Worm (Caenorhabditis elegans): ENCODE data around the gene F36H5.17.
A peak's percentile ranks its signal among the peaks of the same experiment; 100 is the strongest.

Gene F36H5.17

DNA sequence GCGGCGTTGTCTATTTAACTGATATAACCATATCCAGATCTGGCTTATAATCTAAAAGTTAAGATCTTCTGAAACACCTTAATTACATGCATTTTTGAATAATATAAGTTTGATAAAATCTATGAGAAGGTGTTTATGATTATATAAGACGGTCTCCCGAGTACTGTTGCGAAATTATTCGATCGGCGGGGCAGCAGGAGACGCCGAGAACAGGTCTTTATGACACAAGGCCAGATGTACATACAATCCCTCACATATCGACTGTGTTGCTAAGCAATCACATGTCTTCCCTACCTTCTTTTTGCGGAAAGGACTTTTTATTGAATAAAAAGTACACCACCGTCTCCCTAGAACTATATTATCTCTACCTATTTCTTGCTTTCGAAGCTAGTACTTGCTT is 610 bp upstream of the F36H5.17 start, which contains the start of gene fbxb-53:
Gene fbxb-53, plus strand, starts transcription at position 301 of the 400 bp plus-strand sequence.
- TF ChIP-seq unc-62 (GFP tag; optimal IDR thresholded peaks at IDR 0.05) (no peak), ceh-43 (GFP tag; optimal IDR thresholded peaks at IDR 0.05) (no peak), nhr-76 (tag; optimal IDR thresholded peaks at IDR 0.05) (no peak), lin-32 (GFP tag; optimal IDR thresholded peaks at IDR 0.05) (no peak), elt-1 (tag; optimal IDR thresholded peaks at IDR 0.05; ENCODE audit: borderline replicate concordance, insufficient read depth) (peak; percentile 44), pha-4 (tag; optimal IDR thresholded peaks at IDR 0.05) (no peak)

DNA sequence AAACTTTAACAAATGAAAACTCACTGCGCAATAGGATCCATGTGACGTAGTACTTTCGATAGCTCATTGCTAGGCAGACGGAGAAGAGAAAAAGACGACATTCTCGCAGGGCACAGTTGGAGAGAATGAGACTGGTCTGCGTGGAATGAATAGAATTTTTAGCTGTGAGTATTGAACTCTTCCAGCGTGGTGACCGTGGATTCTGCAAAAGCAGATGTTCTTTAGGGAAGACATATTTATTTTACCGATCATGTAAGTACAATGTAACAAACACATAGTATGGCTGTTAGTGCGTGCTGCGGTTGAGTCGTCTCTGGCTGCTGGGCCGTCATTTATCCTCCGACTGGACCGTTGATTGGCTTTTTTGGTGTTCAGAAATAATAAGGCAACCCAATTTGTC is 3.0 kb downstream of the F36H5.17 start, which contains the start of gene F36H5.9:
Gene F36H5.9, minus strand, starts transcription at position 101 of the 400 bp plus-strand sequence.
- TF ChIP-seq lin-32 (GFP tag; optimal IDR thresholded peaks at IDR 0.05) (no peak), mab-5 (tag; optimal IDR thresholded peaks at IDR 0.05) (no peak), ztf-11 (tag; optimal IDR thresholded peaks at IDR 0.05) (no peak), mls-2 (tag; optimal IDR thresholded peaks at IDR 0.05) (no peak), nhr-28 (tag; optimal IDR thresholded peaks at IDR 0.05) (no peak), M03D4.4 (tag; optimal IDR thresholded peaks at IDR 0.05) (no peak), unc-62 (GFP tag; optimal IDR thresholded peaks at IDR 0.05) (no peak), lin-13 (tag; optimal IDR thresholded peaks at IDR 0.05) (no peak), ceh-39 (tag; optimal IDR thresholded peaks at IDR 0.05) (no peak), lsy-2 (tag; optimal IDR thresholded peaks at IDR 0.05) (no peak), cnd-1 (tag; optimal IDR thresholded peaks at IDR 0.05) (no peak), nhr-237 (tag; optimal IDR thresholded peaks at IDR 0.05) (no peak), tbx-8 (GFP tag; optimal IDR thresholded peaks at IDR 0.05) (no peak), zip-8 (tag; optimal IDR thresholded peaks at IDR 0.05) (no peak), flh-1 (GFP tag; optimal IDR thresholded peaks at IDR 0.05) (no peak), ceh-43 (GFP tag; optimal IDR thresholded peaks at IDR 0.05) (no peak), unc-120 (tag; optimal IDR thresholded peaks at IDR 0.05; ENCODE audit: poor library complexity, severe bottlenecking) (no peak), sem-2 (GFP tag; optimal IDR thresholded peaks at IDR 0.05) (no peak), nhr-12 (tag; optimal IDR thresholded peaks at IDR 0.05) (no peak), bed-3 (GFP tag; optimal IDR thresholded peaks at IDR 0.05) (no peak)

DNA sequence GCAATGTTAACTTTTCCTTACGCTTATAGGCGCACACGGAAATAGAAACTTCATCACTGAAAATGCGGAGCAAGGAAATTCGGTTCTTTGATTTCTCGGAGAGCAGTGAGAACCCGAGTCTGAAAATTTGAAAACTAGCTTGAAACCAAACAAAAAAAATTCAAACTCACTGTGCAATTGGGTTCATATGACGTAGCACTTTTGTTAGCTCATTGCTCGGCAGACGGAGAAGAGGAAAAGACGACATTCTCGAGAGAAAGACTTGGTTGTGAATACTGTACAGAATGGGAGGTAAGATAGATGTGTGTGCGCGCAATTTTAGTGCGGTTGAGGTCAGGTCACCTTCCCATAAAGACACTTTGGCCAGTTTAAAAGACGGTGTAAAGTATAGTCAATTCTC is 5.6 kb downstream of the F36H5.17 start, which contains the start of the genes F36H5.13 and F36H5.8:
Gene F36H5.13, minus strand, starts transcription at position 101 of the 400 bp plus-strand sequence.
Gene F36H5.8, minus strand, starts transcription at position 274 of the 400 bp plus-strand sequence.
- TF ChIP-seq elt-3 (tag; optimal IDR thresholded peaks at IDR 0.05) (no peak), bed-3 (GFP tag; optimal IDR thresholded peaks at IDR 0.05) (no peak), ceh-43 (GFP tag; optimal IDR thresholded peaks at IDR 0.05) (no peak), snpc-4 (tag; optimal IDR thresholded peaks at IDR 0.05) (no peak), sem-2 (GFP tag; optimal IDR thresholded peaks at IDR 0.05) (no peak), ham-2 (GFP tag; optimal IDR thresholded peaks at IDR 0.05) (no peak), unc-39 (tag; optimal IDR thresholded peaks at IDR 0.05) (no peak), drap-1 (GFP tag; optimal IDR thresholded peaks at IDR 0.05) (no peak), mep-1 (tag; optimal IDR thresholded peaks at IDR 0.05) (no peak), ztf-11 (tag; optimal IDR thresholded peaks at IDR 0.05) (no peak), nhr-2 (tag; optimal IDR thresholded peaks at IDR 0.05) (no peak), mls-2 (tag; optimal IDR thresholded peaks at IDR 0.05) (no peak), nhr-28 (tag; optimal IDR thresholded peaks at IDR 0.05) (no peak), hlh-1 (tag; optimal IDR thresholded peaks at IDR 0.05) (no peak), lsy-2 (tag; optimal IDR thresholded peaks at IDR 0.05) (no peak), ceh-39 (tag; optimal IDR thresholded peaks at IDR 0.05) (no peak), lin-32 (GFP tag; optimal IDR thresholded peaks at IDR 0.05) (no peak)

DNA sequence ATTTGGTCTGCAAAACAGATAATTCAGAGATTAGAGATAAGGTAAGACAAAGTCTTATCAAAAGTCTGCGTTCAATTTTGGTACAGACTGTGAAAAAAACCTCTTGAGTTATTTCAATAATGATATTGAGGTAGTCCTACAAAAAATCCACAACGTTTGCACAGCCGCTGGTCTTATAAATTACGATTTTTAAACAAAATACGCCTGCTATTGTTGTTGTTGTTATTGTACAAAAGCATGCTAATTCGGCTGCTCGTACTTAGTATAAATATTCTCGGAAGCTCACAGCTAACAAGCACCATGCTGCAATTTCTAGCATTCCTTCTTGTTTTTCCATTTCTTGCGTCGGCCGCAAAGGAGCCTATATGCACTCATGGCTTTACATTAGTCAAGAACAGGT is 11.8 kb downstream of the F36H5.17 start, which contains the start of gene clec-19:
Gene clec-19, plus strand, starts transcription at position 301 of the 400 bp plus-strand sequence.
- TF ChIP-seq nhr-12 (tag; optimal IDR thresholded peaks at IDR 0.05) (no peak), blmp-1 (tag; optimal IDR thresholded peaks at IDR 0.05) (no peak), lin-32 (GFP tag; optimal IDR thresholded peaks at IDR 0.05) (no peak), mab-5 (tag; optimal IDR thresholded peaks at IDR 0.05) (no peak), lsy-2 (tag; optimal IDR thresholded peaks at IDR 0.05) (no peak), unc-120 (tag; optimal IDR thresholded peaks at IDR 0.05; ENCODE audit: poor library complexity, severe bottlenecking) (no peak), elt-1 (tag; optimal IDR thresholded peaks at IDR 0.05; ENCODE audit: borderline replicate concordance, insufficient read depth) (no peak), mls-2 (tag; optimal IDR thresholded peaks at IDR 0.05) (no peak)

DNA sequence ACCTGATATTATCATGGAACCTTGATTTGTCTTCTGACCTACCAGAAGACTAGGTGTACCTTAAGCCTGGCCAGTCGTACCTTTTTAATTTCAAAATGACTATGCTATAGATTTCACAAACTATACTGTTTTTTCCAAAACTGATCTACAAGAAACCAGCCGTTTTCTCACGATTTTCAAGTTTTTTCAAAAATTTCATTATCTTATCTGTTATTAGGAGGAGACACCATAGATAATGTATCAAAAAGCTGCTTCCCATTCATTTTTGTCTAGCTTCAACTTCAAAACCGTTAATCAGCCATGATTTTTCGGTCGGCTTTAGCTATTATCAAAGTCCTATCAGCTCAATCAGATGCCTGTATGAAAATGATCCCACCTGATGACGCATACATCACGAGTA is 13.4 kb downstream of the F36H5.17 start, which contains the start of gene F36H5.12:
Gene F36H5.12, plus strand, starts transcription at position 301 of the 400 bp plus-strand sequence.
- TF ChIP-seq ham-2 (GFP tag; optimal IDR thresholded peaks at IDR 0.05) (no peak), tbx-8 (GFP tag; optimal IDR thresholded peaks at IDR 0.05) (no peak), nhr-28 (tag; optimal IDR thresholded peaks at IDR 0.05) (no peak), bed-3 (GFP tag; optimal IDR thresholded peaks at IDR 0.05) (no peak), mep-1 (tag; optimal IDR thresholded peaks at IDR 0.05) (no peak)

All from whole organism, mixed stage, embryonic.